Fruit fly (Drosophila melanogaster) whole organism, wandering third instar larva: Measurements from ENCODE around the gene CG33127.

Source experiments
- Dif ChIP-seq: fragments of 200-275, 200-300 bp; sonication (Bioruptor generic); optimal IDR thresholded peaks from 2 replicates; lab custom pipeline; 2018; ENCODE audit warnings: missing biosample characterization, missing genetic modification characterization; ENCODE audit not compliant: partially characterized antibody
- Hnf4 ChIP-seq: fragments of 200-800 bp; sonication (Bioruptor generic); optimal IDR thresholded peaks from 2 replicates; lab custom pipeline; 2016; ENCODE audit warnings: missing biosample characterization, mild to moderate bottlenecking, missing genetic modification characterization
- Hr78 ChIP-seq: fragments of >200 bp; optimal IDR thresholded peaks from 2 replicates; lab custom pipeline; 2017; ENCODE audit warnings: missing biosample characterization, missing genetic modification characterization
- OdsH ChIP-seq: fragments of 200-800 bp; sonication (Bioruptor generic); optimal IDR thresholded peaks from 2 replicates; lab custom pipeline; 2016; ENCODE audit warnings: missing biosample characterization, mild to moderate bottlenecking, missing genetic modification characterization
- Sp1 ChIP-seq: fragments of 200-800 bp; sonication (Bioruptor generic); optimal IDR thresholded peaks from 3 replicates; lab custom pipeline; 2019; ENCODE audit warnings: missing biosample characterization, mild to moderate bottlenecking, missing genetic modification characterization, moderate library complexity
- fru ChIP-seq: fragments of 200-800 bp; sonication (Bioruptor generic); optimal IDR thresholded peaks from 3 replicates; lab custom pipeline; 2016; ENCODE audit warnings: missing biosample characterization, mild to moderate bottlenecking, missing genetic modification characterization
- h ChIP-seq: fragments of 200-800 bp; sonication (Bioruptor generic); optimal IDR thresholded peaks from 3 replicates; lab custom pipeline; 2016; ENCODE audit warnings: missing biosample characterization, mild to moderate bottlenecking, missing genetic modification characterization
- psq ChIP-seq: fragments of 200-800 bp; sonication (Bioruptor generic); optimal IDR thresholded peaks from 3 replicates; lab custom pipeline; 2017; ENCODE audit warnings: missing biosample characterization, mild to moderate bottlenecking, missing genetic modification characterization, moderate library complexity
- tai ChIP-seq: sonication (Bioruptor generic); optimal IDR thresholded peaks from 2 replicates; lab custom pipeline; 2016; ENCODE audit warnings: missing biosample characterization, missing genetic modification characterization
- usp ChIP-seq: fragments of >200 bp; optimal IDR thresholded peaks from 2 replicates; lab custom pipeline; 2017; ENCODE audit warnings: missing biosample characterization, missing genetic modification characterization

- TF ChIP-seq Hr78 (GFP tag; lab: Kevin White, UChicago) = no peak
- no peak for TF ChIP-seq Dif (GFP tag; lab: Kevin White, UChicago)
- no peak for TF ChIP-seq psq (GFP tag; lab: Kevin White, UChicago)
- TF ChIP-seq Sp1 = no peak
- TF ChIP-seq h (GFP tag; lab: Kevin White, UChicago) = no peak
- TF ChIP-seq Hnf4 = no peak
- no peak for TF ChIP-seq fru (GFP tag; lab: Kevin White, UChicago)
- no peak for TF ChIP-seq tai (GFP tag; lab: Kevin White, UChicago)
- TF ChIP-seq OdsH (GFP tag; lab: Kevin White, UChicago) = no peak
- TF ChIP-seq usp (GFP tag; lab: Kevin White, UChicago) = no peak
Measured at dm6 chr2L:299038-299437, 22.9 kb upstream of the CG33127 start.
